Fruit fly (Drosophila melanogaster): ENCODE results near the gene png.

Gene png

DNA sequence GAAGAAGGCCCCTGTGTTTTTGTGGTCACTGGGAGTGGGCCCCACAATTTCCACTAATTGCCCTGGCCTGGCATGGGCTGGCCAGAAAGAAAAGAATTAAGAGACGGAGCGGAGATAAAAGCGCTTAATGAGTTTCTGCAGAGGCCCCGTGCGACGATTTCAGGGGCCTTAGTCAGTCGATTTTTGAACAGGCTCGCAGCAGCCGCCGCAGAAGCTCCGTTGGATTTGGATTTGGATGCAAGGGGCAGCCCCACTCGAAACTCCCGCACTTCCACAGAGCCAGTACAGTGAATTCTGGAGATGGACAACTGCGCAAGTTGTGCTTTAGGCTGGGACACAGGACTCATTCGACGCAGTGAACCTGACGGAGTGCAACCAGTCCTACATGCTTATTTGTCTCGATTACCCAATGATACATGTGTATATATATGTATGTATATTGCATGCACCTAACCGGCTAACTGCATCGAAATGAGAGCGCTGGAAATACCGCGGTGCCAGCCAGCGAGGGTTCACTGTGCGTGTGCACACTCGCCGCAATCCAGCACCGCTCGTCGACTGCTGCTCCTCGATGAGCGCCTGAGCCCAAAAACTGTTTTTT, 41.2 kb upstream of the png start (continued):
- TF ChIP-seq HLHmδ (GFP tag; optimal IDR thresholded peaks at IDR 0.05), result no peak
- TF ChIP-seq CG8924 (tag; optimal IDR thresholded peaks at IDR 0.05), result peak; percentile 26
- peak; percentile 50; the same call in 1 of the 2 replicates for TF ChIP-seq bowl (GFP tag; IDR thresholded peaks at IDR 0.05)
- TF ChIP-seq CG17359 (tag; optimal IDR thresholded peaks at IDR 0.05), result peak; percentile 65
- no peak for TF ChIP-seq Bteb2 (GFP tag; optimal IDR thresholded peaks at IDR 0.05)
- no peak for TF ChIP-seq CkIIα-i1 (GFP tag; IDR thresholded peaks at IDR 0.05)
- peak; percentile 19 for TF ChIP-seq fu2 (GFP tag; optimal IDR thresholded peaks at IDR 0.05)
- no peak for TF ChIP-seq tna (GFP tag; IDR thresholded peaks at IDR 0.05; ENCODE audit: partially characterized antibody)
- TF ChIP-seq Rfx (GFP tag; IDR thresholded peaks at IDR 0.05), result peak; percentile 78
- TF ChIP-seq Gsc (GFP tag; IDR thresholded peaks at IDR 0.05), result peak; percentile 60; the same call in 1 of the 2 replicates
- TF ChIP-seq psq (GFP tag; optimal IDR thresholded peaks at IDR 0.05), result peak; percentile 7
- peak; percentile 53; the same call in 1 of the 3 replicates for TF ChIP-seq CG34422 (GFP tag; IDR thresholded peaks at IDR 0.05)
- no peak for TF ChIP-seq CG12236 (GFP tag; optimal IDR thresholded peaks at IDR 0.05)
- peak; percentile 54 for TF ChIP-seq pho (GFP tag; optimal IDR thresholded peaks at IDR 0.05)
- TF ChIP-seq sens (GFP tag), result peak; percentile 85
- TF ChIP-seq zfh1 (GFP tag; IDR thresholded peaks at IDR 0.05), result peak; percentile 76; the same call in 2 of the 3 replicates
- TF ChIP-seq CG15514 (GFP tag; optimal IDR thresholded peaks at IDR 0.05), result peak; percentile 42
- TF ChIP-seq CG16813 (GFP tag; IDR thresholded peaks at IDR 0.05; ENCODE audit: partially characterized antibody), result no peak
- TF ChIP-seq CG4424 (GFP tag; optimal IDR thresholded peaks at IDR 0.05), result peak; percentile 37
- TF ChIP-seq cg (GFP tag; optimal IDR thresholded peaks at IDR 0.05), result no peak
- TF ChIP-seq Abd-B (GFP tag; optimal IDR thresholded peaks at IDR 0.05), result peak; percentile 54
- 0 out of 2 replicates have a peak, but pooled peaks have one; percentile 18 for TF ChIP-seq toy (GFP tag; IDR thresholded peaks at IDR 0.05)
- no peak for TF ChIP-seq CG3065 (GFP tag; optimal IDR thresholded peaks at IDR 0.05)
- TF ChIP-seq hb (GFP tag; IDR thresholded peaks at IDR 0.05; ENCODE audit: partially characterized antibody), result no peak
- TF ChIP-seq CG7372 (GFP tag; IDR thresholded peaks at IDR 0.05), result peak; percentile 62
- TF ChIP-seq CG3281 (GFP tag; optimal IDR thresholded peaks at IDR 0.05), result peak; percentile 55
- TF ChIP-seq CG9437 (GFP tag; optimal IDR thresholded peaks at IDR 0.05), result peak; percentile 31
- peak; percentile 30 for TF ChIP-seq maf-S (GFP tag; optimal IDR thresholded peaks at IDR 0.05)
- TF ChIP-seq Bgb (GFP tag; IDR thresholded peaks at IDR 0.05; ENCODE audit: partially characterized antibody), result no peak
- no peak for TF ChIP-seq twi (tag; optimal IDR thresholded peaks at IDR 0.05)
- peak; percentile 61; the same call in 2 of the 3 replicates for TF ChIP-seq CG11456 (GFP tag; IDR thresholded peaks at IDR 0.05)
- peak; percentile 33 for TF ChIP-seq CG18476 (GFP tag; optimal IDR thresholded peaks at IDR 0.05)
- TF ChIP-seq Ravus (GFP tag; IDR thresholded peaks at IDR 0.05), result peak; percentile 25; the same call in 1 of the 2 replicates
- TF ChIP-seq cad (GFP tag; optimal IDR thresholded peaks at IDR 0.05), result no peak
- no peak for TF ChIP-seq CG7928 (GFP tag; optimal IDR thresholded peaks at IDR 0.05)
- TF ChIP-seq vvl (GFP tag; IDR thresholded peaks at IDR 0.05), result peak; percentile 71
- TF ChIP-seq z (GFP tag; IDR thresholded peaks at IDR 0.05), result no peak
- TF ChIP-seq CG9609 (GFP tag; optimal IDR thresholded peaks at IDR 0.05), result peak; percentile 28
- peak; percentile 56; the same call in 1 of the 2 replicates for TF ChIP-seq seq (GFP tag; IDR thresholded peaks at IDR 0.05)
- peak; percentile 26; the same call in 1 of the 2 replicates for TF ChIP-seq ttk (GFP tag; IDR thresholded peaks at IDR 0.05)
- no peak for TF ChIP-seq fd102C (GFP tag; optimal IDR thresholded peaks at IDR 0.05)
- no peak for TF ChIP-seq wek (GFP tag; optimal IDR thresholded peaks at IDR 0.05)
- no peak for TF ChIP-seq unc-4 (GFP tag; IDR thresholded peaks at IDR 0.05; ENCODE audit: partially characterized antibody)
- peak; percentile 81 for TF ChIP-seq abd-A (tag; optimal IDR thresholded peaks at IDR 0.05)
- TF ChIP-seq CG1233 (GFP tag; optimal IDR thresholded peaks at IDR 0.05), result peak; percentile 55
- TF ChIP-seq pan (optimal IDR thresholded peaks at IDR 0.05), result no peak
- peak in 1 of 2 experiments; percentile 70 for TF ChIP-seq pan (GFP tag; optimal IDR thresholded peaks at IDR 0.05 in 1 of 2, IDR thresholded peaks at IDR 0.05 in 1 of 2)
- no peak for TF ChIP-seq gro (GFP tag; optimal IDR thresholded peaks at IDR 0.05)
- TF ChIP-seq da (GFP tag; optimal IDR thresholded peaks at IDR 0.05), result no peak
- TF ChIP-seq Meics (GFP tag; optimal IDR thresholded peaks at IDR 0.05), result peak; percentile 67
